Worm (Caenorhabditis elegans) whole organism, L2 larva: ENCODE data around the gene C25F6.8.

Experiments
- C34F6.9 ChIP-seq: fragments of 150-350 bp; optimal IDR thresholded peaks from 2 replicates; lab custom pipeline; 2014; ENCODE audit warnings: missing biosample characterization, missing genetic modification characterization
- F13H6.1 ChIP-seq: sonication (generic microtip); optimal IDR thresholded peaks from 2 replicates; lab custom pipeline; 2016; ENCODE audit warnings: missing genetic modification characterization, missing compliant biosample characterization
- R02D3.7 ChIP-seq: fragments of 150-350 bp; optimal IDR thresholded peaks from 2 replicates; lab custom pipeline; 2014; ENCODE audit warnings: missing biosample characterization, missing genetic modification characterization
- Y55F3AM.14 ChIP-seq: fragments of 200-800 bp; sonication (Bioruptor generic); optimal IDR thresholded peaks from 2 replicates; lab custom pipeline; 2018; ENCODE audit warnings: mild to moderate bottlenecking, missing genetic modification characterization, missing compliant biosample characterization
- ZK546.5 ChIP-seq: sonication (generic microtip); optimal IDR thresholded peaks from 2 replicates; lab custom pipeline; 2017; ENCODE audit warnings: missing biosample characterization, missing genetic modification characterization
- alr-1 ChIP-seq: fragments of 150-350 bp; optimal IDR thresholded peaks from 2 replicates; lab custom pipeline; 2014; ENCODE audit warnings: missing biosample characterization, missing genetic modification characterization
- aly-2 ChIP-seq: fragments of 150-350 bp; optimal IDR thresholded peaks from 2 replicates; lab custom pipeline; 2014; ENCODE audit warnings: missing biosample characterization, missing genetic modification characterization
- ama-1 ChIP-seq: fragments of 150-350 bp; optimal IDR thresholded peaks from 2 replicates; lab custom pipeline; 2018; ENCODE audit warnings: inconsistent platforms
- blmp-1 ChIP-seq: sonication (generic microtip); optimal IDR thresholded peaks from 2 replicates; lab custom pipeline; 2017; ENCODE audit warnings: missing genetic modification characterization, mild to moderate bottlenecking, missing compliant biosample characterization, antibody characterized with exemption, moderate library complexity; ENCODE audit not compliant: insufficient read depth
- ceh-16 ChIP-seq: fragments of 150-350 bp; optimal IDR thresholded peaks from 2 replicates; lab custom pipeline; 2014; ENCODE audit warnings: missing biosample characterization, missing genetic modification characterization
- ceh-82 ChIP-seq: fragments of 150-350 bp; optimal IDR thresholded peaks from 2 replicates; lab custom pipeline; 2014; ENCODE audit warnings: missing biosample characterization, missing genetic modification characterization
- crh-2 ChIP-seq: sonication (generic microtip); optimal IDR thresholded peaks from 2 replicates; lab custom pipeline; 2017; ENCODE audit warnings: missing biosample characterization, missing genetic modification characterization
- dmd-4 ChIP-seq: sonication (generic microtip); optimal IDR thresholded peaks from 2 replicates; lab custom pipeline; 2017; ENCODE audit warnings: missing biosample characterization, missing genetic modification characterization
- egl-27 ChIP-seq: sonication (generic microtip); optimal IDR thresholded peaks from 3 replicates; lab custom pipeline; 2017; ENCODE audit warnings: missing biosample characterization, missing genetic modification reagents, missing genetic modification characterization
- elt-1 ChIP-seq: fragments of 150-350 bp; optimal IDR thresholded peaks from 2 replicates; lab custom pipeline; 2014; ENCODE audit warnings: missing biosample characterization, missing genetic modification characterization
- elt-3 ChIP-seq: sonication (generic microtip); optimal IDR thresholded peaks from 2 replicates; lab custom pipeline; 2017; ENCODE audit warnings: missing biosample characterization, missing genetic modification characterization
- fos-1 ChIP-seq: fragments of 150-350 bp; optimal IDR thresholded peaks from 2 replicates; lab custom pipeline; 2014; ENCODE audit warnings: missing biosample characterization, missing genetic modification characterization
- gmeb-1 ChIP-seq: fragments of 150-350 bp; optimal IDR thresholded peaks from 2 replicates; lab custom pipeline; 2014; ENCODE audit warnings: missing biosample characterization, missing genetic modification characterization
- lin-11 ChIP-seq: fragments of 150-350 bp; sonication (generic microtip); optimal IDR thresholded peaks from 2 replicates; lab custom pipeline; 2014; ENCODE audit warnings: missing biosample characterization, missing genetic modification characterization, inconsistent platforms, mixed read lengths
- lin-13 ChIP-seq: fragments of 150-350 bp; optimal IDR thresholded peaks from 2 replicates; lab custom pipeline; 2014; ENCODE audit warnings: missing biosample characterization, missing genetic modification reagents, missing genetic modification characterization
- lin-39 ChIP-seq: fragments of 150-350 bp; optimal IDR thresholded peaks from 2 replicates; lab custom pipeline; 2014; ENCODE audit warnings: missing biosample characterization, missing genetic modification reagents, missing genetic modification characterization
- lsy-2 ChIP-seq, 2 experiments: fragments of 150-350 bp in 1 of 2; sonication (generic microtip) in 1 of 2; optimal IDR thresholded peaks; 2 replicates each; lab custom pipeline; 2014 to 2017; ENCODE audit warnings: missing biosample characterization in 2 of 2, missing genetic modification characterization in 2 of 2
- mab-5 ChIP-seq: fragments of 150-350 bp; optimal IDR thresholded peaks from 2 replicates; lab custom pipeline; 2014; ENCODE audit warnings: missing biosample characterization, missing genetic modification characterization
- mbf-1 ChIP-seq: sonication (generic microtip); optimal IDR thresholded peaks from 2 replicates; lab custom pipeline; 2017; ENCODE audit warnings: missing biosample characterization, missing genetic modification characterization
- mdl-1 ChIP-seq, 2 experiments: fragments of 150-350 bp in 1 of 2; sonication (generic microtip) in 1 of 2; optimal IDR thresholded peaks; 2 replicates each; lab custom pipeline; 2017; ENCODE audit warnings: missing biosample characterization in 2 of 2, missing genetic modification characterization in 2 of 2
- nhr-10 ChIP-seq: sonication (generic microtip); optimal IDR thresholded peaks from 2 replicates; lab custom pipeline; 2017; ENCODE audit warnings: missing biosample characterization, missing genetic modification characterization
- nhr-11 ChIP-seq: fragments of 150-350 bp; optimal IDR thresholded peaks from 2 replicates; lab custom pipeline; 2014; ENCODE audit warnings: missing biosample characterization, missing genetic modification characterization
- nhr-12 ChIP-seq: fragments of 150-350 bp; optimal IDR thresholded peaks from 2 replicates; lab custom pipeline; 2014; ENCODE audit warnings: missing biosample characterization, missing genetic modification characterization
- nhr-129 ChIP-seq: fragments of 150-350 bp; optimal IDR thresholded peaks from 2 replicates; lab custom pipeline; 2014; ENCODE audit warnings: missing biosample characterization, missing genetic modification characterization
- nhr-21 ChIP-seq: fragments of 150-350 bp; optimal IDR thresholded peaks from 2 replicates; lab custom pipeline; 2014; ENCODE audit warnings: missing biosample characterization, missing genetic modification characterization
- nhr-23 ChIP-seq: fragments of 150-350 bp; optimal IDR thresholded peaks from 2 replicates; lab custom pipeline; 2014; ENCODE audit warnings: missing biosample characterization, missing genetic modification reagents, missing genetic modification characterization
- nhr-237 ChIP-seq: fragments of 150-350 bp; optimal IDR thresholded peaks from 2 replicates; lab custom pipeline; 2014; ENCODE audit warnings: missing biosample characterization, missing genetic modification characterization
- nhr-25 ChIP-seq: fragments of 150-350 bp; sonication (generic microtip); optimal IDR thresholded peaks from 3 replicates; lab custom pipeline; 2014; ENCODE audit warnings: missing biosample characterization, missing genetic modification characterization
- nhr-6 ChIP-seq: fragments of 150-350 bp; optimal IDR thresholded peaks from 2 replicates; lab custom pipeline; 2014; ENCODE audit warnings: missing biosample characterization, missing genetic modification characterization
- nhr-77 ChIP-seq: fragments of 150-350 bp; optimal IDR thresholded peaks from 2 replicates; lab custom pipeline; 2014; ENCODE audit warnings: missing biosample characterization, missing genetic modification characterization
- peb-1 ChIP-seq: fragments of 150-350 bp; optimal IDR thresholded peaks from 2 replicates; lab custom pipeline; 2014; ENCODE audit warnings: missing biosample characterization, missing genetic modification characterization
- sem-4 ChIP-seq: fragments of 150-350 bp; optimal IDR thresholded peaks from 2 replicates; lab custom pipeline; 2014; ENCODE audit warnings: missing biosample characterization, missing genetic modification reagents, missing genetic modification characterization
- skn-1 ChIP-seq: sonication (generic microtip); optimal IDR thresholded peaks from 2 replicates; lab custom pipeline; 2017; ENCODE audit warnings: missing biosample characterization, missing genetic modification characterization
- sma-3 ChIP-seq: sonication (generic microtip); optimal IDR thresholded peaks from 2 replicates; lab custom pipeline; 2016; ENCODE audit warnings: missing genetic modification reagents, missing genetic modification characterization, missing compliant biosample characterization
- sma-9 ChIP-seq, 2 experiments: fragments of 150-350 bp in 1 of 2; sonication (generic microtip) in 1 of 2; optimal IDR thresholded peaks; 2 replicates each; lab custom pipeline; 2014 to 2016; ENCODE audit warnings: missing genetic modification characterization in 2 of 2, mild to moderate bottlenecking in 1 of 2, missing biosample characterization in 1 of 2, missing compliant biosample characterization in 1 of 2, missing genetic modification reagents in 1 of 2, moderate library complexity in 1 of 2
- snpc-4 ChIP-seq: fragments of 150-350 bp; optimal IDR thresholded peaks from 2 replicates; lab custom pipeline; 2014; ENCODE audit warnings: missing biosample characterization, missing genetic modification characterization
- unc-39 ChIP-seq: fragments of 150-350 bp; optimal IDR thresholded peaks from 2 replicates; lab custom pipeline; 2014; ENCODE audit warnings: missing biosample characterization, missing genetic modification characterization
- unc-55 ChIP-seq: fragments of 150-350 bp; sonication (generic microtip); optimal IDR thresholded peaks from 3 replicates; lab custom pipeline; 2014; ENCODE audit warnings: missing biosample characterization, missing genetic modification reagents, missing genetic modification characterization
- unc-62 ChIP-seq: fragments of 150-350 bp; optimal IDR thresholded peaks from 2 replicates; lab custom pipeline; 2014; ENCODE audit warnings: missing biosample characterization, missing genetic modification reagents, missing genetic modification characterization
- zag-1 ChIP-seq: fragments of 150-350 bp; optimal IDR thresholded peaks from 2 replicates; lab custom pipeline; 2014; ENCODE audit warnings: missing biosample characterization, missing genetic modification characterization
- ztf-1 ChIP-seq: fragments of 200-800 bp; sonication (Bioruptor generic); conservative IDR thresholded peaks from 2 replicates; pipeline ENCODE4 v1.3.6; 2022; ENCODE audit warnings: missing genetic modification characterization, missing compliant biosample characterization
- ztf-11 ChIP-seq: sonication (generic microtip); optimal IDR thresholded peaks from 2 replicates; lab custom pipeline; 2017; ENCODE audit warnings: missing biosample characterization, missing genetic modification characterization
- ztf-4 ChIP-seq: fragments of 150-350 bp; optimal IDR thresholded peaks from 2 replicates; lab custom pipeline; 2014; ENCODE audit warnings: missing biosample characterization, missing genetic modification characterization

The C25F6.8 gene

DNA sequence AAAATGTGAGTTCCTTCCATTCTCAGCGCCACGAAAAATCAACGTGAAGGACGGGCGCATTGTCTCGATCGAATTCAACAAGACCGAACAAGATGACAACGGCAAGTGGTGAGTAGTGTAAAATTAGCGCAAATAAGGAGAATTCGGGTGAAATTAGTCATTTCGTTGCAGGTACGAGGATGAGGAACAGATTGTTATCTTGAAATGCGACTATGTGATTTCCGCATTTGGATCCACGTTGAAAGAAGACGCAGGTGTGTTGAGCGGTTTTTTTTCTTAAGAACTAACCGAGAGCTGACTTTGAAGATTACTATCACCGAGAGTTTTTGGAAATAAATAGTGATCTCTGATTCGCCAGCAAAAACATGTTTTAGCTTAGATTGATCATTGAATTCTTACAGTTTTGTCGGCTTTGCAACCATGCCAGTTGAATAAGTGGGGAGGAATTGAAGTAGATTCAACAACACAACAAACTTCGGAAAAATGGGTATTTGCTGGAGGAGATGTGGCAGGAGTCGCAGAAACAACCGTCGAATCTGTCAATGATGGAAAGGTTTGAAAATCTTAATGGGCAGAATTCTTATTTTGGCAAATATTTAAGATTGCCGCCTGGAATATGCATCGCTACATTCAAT, 22.2 kb downstream of the C25F6.8 start:
- peak; percentile 4 for TF ChIP-seq blmp-1 (tag; lab: Kevin White, UChicago)
- TF ChIP-seq lin-13 (GFP tag; lab: Kevin White, UChicago), result no peak

- TF ChIP-seq ztf-1 (GFP tag; lab: Robert Waterston, UW) (no peak), egl-27 (tag; lab: Kevin White, UChicago) (peak; percentile 58), mab-5 (tag; lab: Kevin White, UChicago) (no peak), unc-55 (GFP tag; lab: Kevin White, UChicago) (no peak), mbf-1 (tag; lab: Kevin White, UChicago) (no peak), elt-1 (no peak), alr-1 (tag; lab: Kevin White, UChicago) (no peak), sma-9 (GFP tag; optimal IDR thresholded peaks at IDR 0.05; lab: Kevin White, UChicago) (peak; percentile 86), sma-9 (tag; optimal IDR thresholded peaks at IDR 0.05; lab: Kevin White, UChicago) (no peak), zag-1 (tag; lab: Kevin White, UChicago) (no peak), ztf-4 (tag; lab: Kevin White, UChicago) (no peak), ceh-16 (tag; lab: Kevin White, UChicago) (peak; percentile 82), unc-62 (GFP tag; lab: Kevin White, UChicago) (no peak), elt-3 (tag; lab: Kevin White, UChicago) (no peak), ama-1 (lab: Kevin White, UChicago) (no peak), skn-1 (tag; lab: Kevin White, UChicago) (no peak), dmd-4 (tag; lab: Kevin White, UChicago) (no peak), snpc-4 (tag; lab: Kevin White, UChicago) (peak; percentile 32), peb-1 (tag; lab: Kevin White, UChicago) (peak; percentile 69), sma-3 (GFP tag; lab: Kevin White, UChicago) (peak; percentile 85), fos-1 (tag; lab: Kevin White, UChicago) (peak; percentile 85), ztf-11 (tag; lab: Kevin White, UChicago) (no peak), ZK546.5 (tag; lab: Kevin White, UChicago) (no peak), ceh-82 (tag; lab: Kevin White, UChicago) (no peak), nhr-77 (tag; lab: Kevin White, UChicago) (no peak), nhr-237 (no peak), Y55F3AM.14 (GFP tag; lab: Kevin White, UChicago) (peak; percentile 10), nhr-6 (tag; lab: Kevin White, UChicago) (peak; percentile 70), R02D3.7 (tag; lab: Kevin White, UChicago) (no peak), mdl-1 (tag; optimal IDR thresholded peaks at IDR 0.05; lab: Kevin White, UChicago) (peak in 1 of 2 experiments; percentile 24), F13H6.1 (peak; percentile 84), lsy-2 (tag; optimal IDR thresholded peaks at IDR 0.05; lab: Kevin White, UChicago) (peak in 1 of 2 experiments; percentile 51), lin-11 (tag; lab: Kevin White, UChicago) (peak; percentile 20), nhr-25 (peak; percentile 87), C34F6.9 (peak; percentile 62), nhr-23 (tag; lab: Kevin White, UChicago) (no peak), lin-39 (tag; lab: Kevin White, UChicago) (no peak), sem-4 (tag; lab: Kevin White, UChicago) (peak; percentile 42), crh-2 (tag; lab: Kevin White, UChicago) (peak; percentile 80), gmeb-1 (tag; lab: Kevin White, UChicago) (peak; percentile 33), nhr-129 (tag; lab: Kevin White, UChicago) (peak; percentile 96), nhr-10 (tag; lab: Kevin White, UChicago) (no peak), aly-2 (tag; lab: Kevin White, UChicago) (no peak), nhr-11 (tag; lab: Kevin White, UChicago) (no peak), lin-13 (GFP tag; lab: Kevin White, UChicago) (peak; percentile 25), nhr-12 (tag; lab: Kevin White, UChicago) (no peak), nhr-21 (tag; lab: Kevin White, UChicago) (peak; percentile 66), blmp-1 (tag; lab: Kevin White, UChicago) (peak; percentile 81), unc-39 (tag; lab: Kevin White, UChicago) (no peak)
These were observed 27.1 kb downstream of the C25F6.8 start for ce11 chrX:5475164-5475576.
